Fruit fly (Drosophila melanogaster) whole organism, prepupa: ENCODE results near the gene upd3.

Experiments used
- Blimp-1 ChIP-seq: fragments of 200-800 bp; sonication (Bioruptor generic); optimal IDR thresholded peaks from 3 replicates; lab custom pipeline; 2017; ENCODE audit warnings: missing biosample characterization, missing genetic modification characterization, mild to moderate bottlenecking, moderate library complexity, missing genetic modification reagents
- CG10631 ChIP-seq: fragments of 200-800 bp; sonication (Bioruptor generic); optimal IDR thresholded peaks from 2 replicates; lab custom pipeline; 2016; ENCODE audit warnings: missing biosample characterization, missing genetic modification characterization
- CG10669 ChIP-seq: fragments of 200-800 bp; sonication (Bioruptor generic); optimal IDR thresholded peaks from 3 replicates; lab custom pipeline; 2018; ENCODE audit warnings: missing biosample characterization, mild to moderate bottlenecking, missing genetic modification characterization, moderate library complexity
- CG11902 ChIP-seq: fragments of 200-800 bp; sonication (Bioruptor generic); optimal IDR thresholded peaks from 3 replicates; lab custom pipeline; 2016; ENCODE audit warnings: missing biosample characterization, missing genetic modification characterization
- CG15336 ChIP-seq: fragments of 200-800 bp; sonication (Bioruptor generic); IDR thresholded peaks from 2 replicates; pipeline ENCODE4 v1.3.6; 2022; ENCODE audit warnings: missing biosample characterization, missing genetic modification characterization
- CG1621 ChIP-seq: fragments of 200-800 bp; sonication (Bioruptor generic); optimal IDR thresholded peaks from 3 replicates; lab custom pipeline; 2018; ENCODE audit warnings: missing biosample characterization, mild to moderate bottlenecking, missing genetic modification characterization
- CG34406 ChIP-seq: fragments of 200-800 bp; sonication (Bioruptor generic); optimal IDR thresholded peaks from 3 replicates; lab custom pipeline; 2016; ENCODE audit warnings: missing biosample characterization, missing genetic modification characterization
- CG3919 ChIP-seq: fragments of 200-800 bp; sonication (Bioruptor generic); optimal IDR thresholded peaks from 3 replicates; lab custom pipeline; 2016; ENCODE audit warnings: missing biosample characterization, missing genetic modification characterization
- CG4318 ChIP-seq: fragments of 200-800 bp; sonication (Bioruptor generic); optimal IDR thresholded peaks from 3 replicates; lab custom pipeline; 2017; ENCODE audit warnings: missing biosample characterization, mild to moderate bottlenecking, missing genetic modification characterization
- CG6163 ChIP-seq: fragments of 200-800 bp; sonication (Bioruptor generic); IDR thresholded peaks from 3 replicates; pipeline ENCODE4 v1.3.6; 2022; ENCODE audit warnings: missing biosample characterization, missing genetic modification characterization
- CG6276 ChIP-seq: fragments of 200-800 bp; sonication (Bioruptor generic); optimal IDR thresholded peaks from 2 replicates; lab custom pipeline; 2017; ENCODE audit warnings: missing biosample characterization, mild to moderate bottlenecking, missing genetic modification characterization
- CG6854 ChIP-seq: fragments of 200-800 bp; sonication (Bioruptor generic); optimal IDR thresholded peaks from 2 replicates; lab custom pipeline; 2017; ENCODE audit warnings: missing biosample characterization, mild to moderate bottlenecking, missing genetic modification characterization
- CG7368 ChIP-seq: fragments of 200-800 bp; sonication (Bioruptor generic); optimal IDR thresholded peaks from 3 replicates; lab custom pipeline; 2016; ENCODE audit warnings: missing biosample characterization, missing genetic modification characterization
- CG8119 ChIP-seq: fragments of 200-800 bp; sonication (Bioruptor generic); IDR thresholded peaks from 3 replicates; pipeline ENCODE4 v1.3.6; 2022; ENCODE audit warnings: missing biosample characterization, missing genetic modification characterization
- Eip78C ChIP-seq: fragments of 200-800 bp; sonication (Bioruptor generic); peaks from one replicate; lab custom pipeline; 2016; ENCODE audit warnings: missing biosample characterization, missing genetic modification characterization
- Ets21C ChIP-seq: fragments of 200-800 bp; sonication (Bioruptor generic); optimal IDR thresholded peaks from 3 replicates; lab custom pipeline; 2016; ENCODE audit warnings: missing biosample characterization, missing genetic modification characterization
- Ets96B ChIP-seq: fragments of 200-800 bp; optimal IDR thresholded peaks from 2 replicates; lab custom pipeline; 2019; ENCODE audit warnings: missing biosample characterization, mild to moderate bottlenecking, missing genetic modification characterization, moderate library complexity
- Hr38 ChIP-seq: sonication (Bioruptor generic); optimal IDR thresholded peaks from 2 replicates; lab custom pipeline; 2016; ENCODE audit warnings: missing biosample characterization, missing genetic modification characterization
- Hr39 ChIP-seq: fragments of 200-800 bp; sonication (Bioruptor generic); optimal IDR thresholded peaks from 2 replicates; lab custom pipeline; 2016; ENCODE audit warnings: missing biosample characterization, missing genetic modification characterization
- Hr4 ChIP-seq: fragments of 200-800 bp; sonication (Bioruptor generic); optimal IDR thresholded peaks from 3 replicates; lab custom pipeline; 2016; ENCODE audit warnings: missing biosample characterization, missing genetic modification characterization
- Lpt ChIP-seq: fragments of 200-800 bp; sonication (Bioruptor generic); optimal IDR thresholded peaks from 3 replicates; lab custom pipeline; 2016; ENCODE audit warnings: missing biosample characterization, missing genetic modification characterization
- Smox ChIP-seq: fragments of 200-800 bp; sonication (Bioruptor generic); optimal IDR thresholded peaks from 3 replicates; lab custom pipeline; 2016; ENCODE audit warnings: missing biosample characterization, missing genetic modification characterization
- Sox102F ChIP-seq: fragments of 200-800 bp; sonication (Bioruptor generic); optimal IDR thresholded peaks from 2 replicates; lab custom pipeline; 2016; ENCODE audit warnings: missing biosample characterization, mild to moderate bottlenecking, missing genetic modification characterization
- Sox14 ChIP-seq: fragments of 200-800 bp; sonication (Bioruptor generic); optimal IDR thresholded peaks from 3 replicates; lab custom pipeline; 2016; ENCODE audit warnings: missing biosample characterization, missing genetic modification characterization
- Sox15 ChIP-seq: fragments of 200-800 bp; sonication (Bioruptor generic); optimal IDR thresholded peaks from 3 replicates; lab custom pipeline; 2016; ENCODE audit warnings: missing biosample characterization, missing genetic modification characterization
- achi ChIP-seq: fragments of 200-800 bp; sonication (Bioruptor generic); optimal IDR thresholded peaks from 3 replicates; lab custom pipeline; 2016; ENCODE audit warnings: missing biosample characterization, missing genetic modification characterization
- acj6 ChIP-seq: fragments of 200-800 bp; sonication (Bioruptor generic); optimal IDR thresholded peaks from 3 replicates; lab custom pipeline; 2016; ENCODE audit warnings: missing biosample characterization, missing genetic modification characterization
- dac ChIP-seq: fragments of 200-800 bp; sonication (Bioruptor generic); optimal IDR thresholded peaks from 2 replicates; lab custom pipeline; 2017; ENCODE audit warnings: missing biosample characterization, mild to moderate bottlenecking, missing genetic modification characterization
- eg ChIP-seq: fragments of 200-800 bp; sonication (Bioruptor generic); IDR thresholded peaks from 3 replicates; pipeline ENCODE4 v1.3.6; 2022; ENCODE audit warnings: missing biosample characterization, missing genetic modification characterization
- fd59A ChIP-seq: fragments of 200-800 bp; sonication (Bioruptor generic); optimal IDR thresholded peaks from 2 replicates; lab custom pipeline; 2017; ENCODE audit warnings: missing biosample characterization, mild to moderate bottlenecking, missing genetic modification characterization, missing genetic modification reagents
- fkh ChIP-seq: fragments of 200-800 bp; sonication (Bioruptor generic); optimal IDR thresholded peaks from 3 replicates; lab custom pipeline; 2017; ENCODE audit warnings: missing biosample characterization, mild to moderate bottlenecking, missing genetic modification characterization, moderate library complexity
- pdm3 ChIP-seq: fragments of 200-800 bp; sonication (Bioruptor generic); optimal IDR thresholded peaks from 3 replicates; lab custom pipeline; 2016; ENCODE audit warnings: missing biosample characterization, missing genetic modification characterization
- salr ChIP-seq, 2 experiments: fragments of 200-800 bp; sonication (Bioruptor generic); optimal IDR thresholded peaks; 3 replicates each; lab custom pipeline; 2016 to 2018; ENCODE audit warnings: missing biosample characterization in 2 of 2, missing genetic modification characterization in 2 of 2, mild to moderate bottlenecking in 1 of 2
- spab ChIP-seq: fragments of 200-800 bp; sonication (Bioruptor generic); optimal IDR thresholded peaks from 2 replicates; lab custom pipeline; 2017; ENCODE audit warnings: missing biosample characterization, mild to moderate bottlenecking, missing genetic modification characterization, missing genetic modification reagents
- svp ChIP-seq: fragments of 200-800 bp; sonication (Bioruptor generic); peaks from one replicate; lab custom pipeline; 2016; ENCODE audit warnings: missing biosample characterization, missing genetic modification characterization
- topi ChIP-seq: fragments of 200-800 bp; sonication (Bioruptor generic); optimal IDR thresholded peaks from 3 replicates; lab custom pipeline; 2016; ENCODE audit warnings: missing biosample characterization, missing genetic modification characterization
- vri ChIP-seq: fragments of 200-800 bp; sonication (Bioruptor generic); optimal IDR thresholded peaks from 3 replicates; lab custom pipeline; 2016; ENCODE audit warnings: missing biosample characterization, mild to moderate bottlenecking, missing genetic modification characterization

Gene upd3

DNA sequence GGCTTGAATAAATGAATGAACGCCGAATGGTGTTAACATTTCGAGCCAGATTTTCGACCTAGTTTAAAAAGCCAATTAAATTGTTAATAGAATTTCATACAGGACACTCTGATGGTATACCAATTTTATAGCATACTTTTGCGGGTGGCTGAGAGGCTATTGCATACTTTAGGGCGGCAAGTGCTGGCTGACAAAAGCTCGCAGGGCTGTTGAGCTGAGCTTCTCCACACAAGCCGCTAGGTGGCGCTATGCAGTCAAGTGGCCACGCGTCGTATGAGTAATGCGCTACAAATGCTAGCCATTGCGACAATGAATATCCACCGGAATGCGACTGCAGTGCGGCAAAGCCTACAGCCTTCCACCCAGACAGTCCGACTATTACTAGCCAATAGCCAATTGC is 37.7 kb upstream of the upd3 start (continued):
- TF ChIP-seq CG6854: no peak
- TF ChIP-seq CG10669: no peak
- TF ChIP-seq acj6 (GFP tag; lab: Kevin White, UChicago): no peak
- TF ChIP-seq CG11902 (GFP tag; lab: Kevin White, UChicago): no peak
- no peak for TF ChIP-seq spab (GFP tag; lab: Kevin White, UChicago)
- peak; percentile 32 for TF ChIP-seq pdm3 (GFP tag; lab: Kevin White, UChicago)
- TF ChIP-seq CG1621: no peak
- TF ChIP-seq achi: no peak
- peak; percentile 49 for TF ChIP-seq CG3919 (GFP tag; lab: Kevin White, UChicago)
- TF ChIP-seq Eip78C (GFP tag; lab: Kevin White, UChicago): peak; percentile 37
- TF ChIP-seq Ets96B: no peak
- TF ChIP-seq Lpt: no peak
- no peak for TF ChIP-seq CG7368 (GFP tag; lab: Kevin White, UChicago)
- no peak for TF ChIP-seq Sox15 (GFP tag; lab: Kevin White, UChicago)
- TF ChIP-seq Hr39 (GFP tag; lab: Kevin White, UChicago): peak; percentile 16
- TF ChIP-seq salr (GFP tag; optimal IDR thresholded peaks at IDR 0.05; lab: Kevin White, UChicago): peak in 1 of 2 experiments; percentile 17
- TF ChIP-seq CG8119 (GFP tag; lab: Robert Waterston, UW): no peak
- TF ChIP-seq CG15336 (GFP tag; lab: Robert Waterston, UW): no peak
- no peak for TF ChIP-seq svp (GFP tag; lab: Kevin White, UChicago)
- no peak for TF ChIP-seq CG6163 (GFP tag; lab: Robert Waterston, UW)
- TF ChIP-seq CG10631 (GFP tag; lab: Kevin White, UChicago): no peak
- no peak for TF ChIP-seq Ets21C (GFP tag; lab: Kevin White, UChicago)
- TF ChIP-seq Smox (GFP tag; lab: Kevin White, UChicago): no peak
- no peak for TF ChIP-seq fd59A (GFP tag; lab: Kevin White, UChicago)
- TF ChIP-seq, all 60 proteins: peak for 12

DNA sequence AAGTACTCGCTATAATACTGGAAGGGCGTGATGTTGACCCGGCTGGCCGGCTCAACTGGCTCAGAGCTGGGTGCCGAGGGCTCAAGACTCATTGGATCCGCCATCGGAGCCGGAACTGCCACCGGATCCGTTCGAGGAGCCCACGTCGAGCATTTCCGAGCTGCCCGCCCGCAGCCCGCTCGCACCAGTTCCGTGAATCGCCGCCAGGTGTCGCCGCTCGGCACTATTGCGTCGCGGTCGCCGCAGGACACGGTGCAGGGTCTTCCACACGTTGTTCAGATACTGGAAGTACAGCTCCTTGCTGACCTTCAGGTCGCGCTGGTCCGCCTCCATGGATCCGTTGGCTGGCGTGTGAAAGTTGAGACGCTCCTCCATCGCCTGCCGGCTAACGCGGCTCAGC is 35.8 kb upstream of the upd3 start:
- TF ChIP-seq Sox14 (GFP tag; lab: Kevin White, UChicago) (no peak), CG4318 (GFP tag; lab: Kevin White, UChicago) (no peak), Eip78C (GFP tag; lab: Kevin White, UChicago) (no peak), Ets96B (no peak), Hr38 (GFP tag; lab: Kevin White, UChicago) (no peak), fd59A (GFP tag; lab: Kevin White, UChicago) (no peak), CG15336 (GFP tag; lab: Robert Waterston, UW) (no peak)

DNA sequence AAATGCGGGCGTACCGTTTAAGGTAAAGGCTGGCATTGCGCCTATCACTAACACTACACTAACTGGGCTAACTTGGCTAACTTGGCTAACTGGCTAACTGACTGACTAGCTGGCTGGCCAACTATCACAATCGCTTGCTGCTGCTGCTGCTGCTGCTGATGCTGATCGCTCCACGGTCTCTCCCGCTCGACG is 34.0 kb upstream of the upd3 start, which contains the start of gene upd2:
Gene upd2 (minus strand): TSS at position 101 of the 192 bp plus-strand sequence.
- no peak for TF ChIP-seq fd59A (GFP tag; lab: Kevin White, UChicago)
- TF ChIP-seq CG34406: no peak
- no peak for TF ChIP-seq eg (GFP tag; lab: Robert Waterston, UW)
- TF ChIP-seq svp (GFP tag; lab: Kevin White, UChicago): no peak
- TF ChIP-seq Blimp-1 (GFP tag; lab: Kevin White, UChicago): no peak
- no peak for TF ChIP-seq CG1621
- TF ChIP-seq Hr4 (GFP tag; lab: Kevin White, UChicago): no peak
- no peak for TF ChIP-seq Hr38 (GFP tag; lab: Kevin White, UChicago)
- TF ChIP-seq CG15336 (GFP tag; lab: Robert Waterston, UW): no peak
- no peak for TF ChIP-seq topi (GFP tag; lab: Kevin White, UChicago)
- no peak for TF ChIP-seq vri (GFP tag; lab: Kevin White, UChicago)
- TF ChIP-seq Eip78C (GFP tag; lab: Kevin White, UChicago): no peak
- no peak for TF ChIP-seq CG6276 (GFP tag; lab: Kevin White, UChicago)
- TF ChIP-seq acj6 (GFP tag; lab: Kevin White, UChicago): no peak
- no peak for TF ChIP-seq dac (GFP tag; lab: Kevin White, UChicago)
- TF ChIP-seq Sox102F: no peak
- TF ChIP-seq fkh: no peak
